Worm (Caenorhabditis elegans) whole organism, young adult: Measurements from ENCODE around the gene C15C8.7.

Source experiments
- efl-1 ChIP-seq: fragments of 150-350 bp; optimal IDR thresholded peaks from 2 replicates; lab custom pipeline; 2014; ENCODE audit warnings: missing biosample characterization, missing genetic modification reagents, missing genetic modification characterization
- egl-44 ChIP-seq: fragments of 200-800 bp; sonication (Bioruptor generic); IDR thresholded peaks from 2 replicates; pipeline ENCODE4 v1.3.6; 2022; ENCODE audit warnings: missing genetic modification reagents, missing genetic modification characterization, missing compliant biosample characterization
- ekl-4 ChIP-seq: fragments of 200-800 bp; sonication (Bioruptor generic); IDR thresholded peaks from 2 replicates; pipeline ENCODE4 v1.3.6; 2022; ENCODE audit warnings: missing genetic modification reagents, missing genetic modification characterization, missing compliant biosample characterization
- nhr-90 ChIP-seq: sonication (generic microtip); optimal IDR thresholded peaks from 2 replicates; lab custom pipeline; 2016; ENCODE audit warnings: missing genotype, mild to moderate bottlenecking, missing genetic modification characterization, missing compliant biosample characterization
- pbrm-1 ChIP-seq: fragments of 200-800 bp; sonication (Bioruptor generic); IDR thresholded peaks from 2 replicates; pipeline ENCODE4 v1.3.6; 2022; ENCODE audit warnings: missing genetic modification reagents, missing genetic modification characterization, missing compliant biosample characterization
- ztf-28 ChIP-seq: fragments of 200-800 bp; sonication (Bioruptor generic); IDR thresholded peaks from 2 replicates; pipeline ENCODE4 v1.3.6; 2022; ENCODE audit warnings: missing genetic modification reagents, missing genetic modification characterization, missing compliant biosample characterization

- no peak for TF ChIP-seq pbrm-1
- TF ChIP-seq nhr-90 (tag; lab: Kevin White, UChicago) = no peak
- TF ChIP-seq ztf-28 = no peak
- TF ChIP-seq ekl-4 = no peak
- no peak for TF ChIP-seq efl-1 (GFP tag; lab: Kevin White, UChicago)
- no peak for TF ChIP-seq egl-44 (GFP tag; lab: Robert Waterston, UW)
Measured at ce11 chrV:12790188-12790587, 45.3 kb upstream of the C15C8.7 start, which contains the start of gene srbc-43.
